Fruit fly (Drosophila melanogaster): ENCODE data around the gene Rtel1.

DNA sequence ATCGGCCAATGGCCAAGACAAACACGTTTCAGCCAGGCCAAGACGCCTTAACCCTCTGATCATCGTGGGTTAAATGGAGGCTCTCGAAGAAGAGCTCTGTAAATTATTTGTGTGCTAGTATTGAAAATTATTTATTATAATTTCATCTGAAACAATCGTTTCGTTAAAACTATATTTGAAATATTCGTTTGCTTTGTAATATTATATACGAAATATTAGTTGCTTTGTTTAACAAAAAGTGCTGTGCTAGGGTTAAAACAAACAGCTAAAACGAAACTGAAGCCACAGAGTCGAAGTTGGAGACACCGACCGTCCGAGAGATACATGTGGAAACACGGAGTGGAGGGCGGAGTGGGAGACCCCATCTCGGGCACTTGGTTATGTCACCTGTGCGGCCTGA, 39.0 kb downstream of the Rtel1 start:
- TF ChIP-seq CG8478 (optimal IDR thresholded peaks at IDR 0.05) (no peak), CTCF (optimal IDR thresholded peaks at IDR 0.05) (no peak)
